ENCODE assay signal across 2 worm cellular contexts in the genomic region with DNA sequence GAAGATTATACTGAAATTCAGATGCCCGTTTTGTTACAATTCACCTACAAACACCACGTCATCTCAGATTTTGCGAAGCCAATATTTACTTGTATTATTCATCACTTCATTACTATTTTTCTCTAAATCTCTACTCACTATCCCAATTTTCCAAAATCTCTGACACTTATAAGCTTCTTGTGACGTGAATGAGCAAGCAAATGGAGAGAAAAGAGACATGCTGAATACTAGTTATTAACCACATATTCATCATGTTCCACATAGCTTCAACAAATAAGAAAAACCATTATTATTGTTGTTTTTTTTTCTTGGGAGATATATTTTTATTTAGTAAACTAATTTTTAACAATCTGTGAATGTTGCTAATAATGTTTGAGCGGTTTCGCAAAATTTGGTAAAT.
TF ChIP-seq lines count a peak whose summit lies in the region.

No protein-coding gene starts in this region.

TF ChIP-seq in whole organism, L1 larva, 84 proteins besides CTCF, POLR2A, EP300 and RAD21:
- TF ChIP-seq skn-1 (tag; optimal IDR thresholded peaks at IDR 0.05; lab: Kevin White, UChicago): no peak
- TF ChIP-seq zag-1 (tag; optimal IDR thresholded peaks at IDR 0.05; lab: Kevin White, UChicago): no peak
- no peak for TF ChIP-seq C04F5.9 (tag; optimal IDR thresholded peaks at IDR 0.05; lab: Kevin White, UChicago)
- no peak for TF ChIP-seq nhr-20 (tag; optimal IDR thresholded peaks at IDR 0.05; lab: Kevin White, UChicago)
- TF ChIP-seq dsc-1 (tag; optimal IDR thresholded peaks at IDR 0.05; lab: Kevin White, UChicago): peak; percentile 69
- TF ChIP-seq lin-35 (GFP tag; optimal IDR thresholded peaks at IDR 0.05; lab: Kevin White, UChicago): no peak
- peak; percentile 49 for TF ChIP-seq fkh-8 (tag; optimal IDR thresholded peaks at IDR 0.05; lab: Kevin White, UChicago)
- TF ChIP-seq lin-14 (GFP tag; optimal IDR thresholded peaks at IDR 0.05; lab: Kevin White, UChicago): no peak
- no peak for TF ChIP-seq efl-1 (optimal IDR thresholded peaks at IDR 0.05; lab: Kevin White, UChicago)
- TF ChIP-seq efl-1 (GFP tag; optimal IDR thresholded peaks at IDR 0.05 in 1 of 2; lab: Kevin White, UChicago): peak in 1 of 2 experiments; percentile 70
- no peak for TF ChIP-seq rnt-1 (tag; optimal IDR thresholded peaks at IDR 0.05; lab: Kevin White, UChicago)
- no peak for TF ChIP-seq lin-15B (tag; optimal IDR thresholded peaks at IDR 0.05; lab: Kevin White, UChicago)
- TF ChIP-seq lin-13 (GFP tag; optimal IDR thresholded peaks at IDR 0.05; lab: Kevin White, UChicago): no peak
- no peak for TF ChIP-seq irx-1 (tag; optimal IDR thresholded peaks at IDR 0.05; lab: Kevin White, UChicago)
- peak; percentile 34 for TF ChIP-seq sox-4 (tag; optimal IDR thresholded peaks at IDR 0.05; lab: Kevin White, UChicago)

TF ChIP-seq in whole organism, mixed stage, embryonic, 35 proteins besides CTCF, POLR2A, EP300 and RAD21:
- TF ChIP-seq nhr-237 (tag; optimal IDR thresholded peaks at IDR 0.05; lab: Kevin White, UChicago) (no peak), lsy-2 (tag; optimal IDR thresholded peaks at IDR 0.05; lab: Kevin White, UChicago) (no peak), ces-1 (GFP tag; optimal IDR thresholded peaks at IDR 0.05; lab: Kevin White, UChicago) (peak; percentile 8), elt-1 (tag; optimal IDR thresholded peaks at IDR 0.05; lab: Kevin White, UChicago; ENCODE audit: borderline replicate concordance, insufficient read depth) (no peak), nhr-28 (tag; optimal IDR thresholded peaks at IDR 0.05; lab: Kevin White, UChicago) (no peak), zip-8 (tag; optimal IDR thresholded peaks at IDR 0.05; lab: Kevin White, UChicago) (no peak), tbx-8 (GFP tag; optimal IDR thresholded peaks at IDR 0.05; lab: Kevin White, UChicago) (no peak)

Comparison
In these comparisons a context has a peak if more than half of its experiments do, and no peak if none do; other contexts are left out.
1. Of the 14 proteins assayed by ChIP-seq in both whole organism, L1 larva and whole organism, mixed stage, embryonic: peak only in whole organism, L1 larva: none; only in whole organism, mixed stage, embryonic: ces-1; in both: none; in neither: 13.